Worm (Caenorhabditis elegans): ENCODE results near the gene ZK1236.9.

DNA sequence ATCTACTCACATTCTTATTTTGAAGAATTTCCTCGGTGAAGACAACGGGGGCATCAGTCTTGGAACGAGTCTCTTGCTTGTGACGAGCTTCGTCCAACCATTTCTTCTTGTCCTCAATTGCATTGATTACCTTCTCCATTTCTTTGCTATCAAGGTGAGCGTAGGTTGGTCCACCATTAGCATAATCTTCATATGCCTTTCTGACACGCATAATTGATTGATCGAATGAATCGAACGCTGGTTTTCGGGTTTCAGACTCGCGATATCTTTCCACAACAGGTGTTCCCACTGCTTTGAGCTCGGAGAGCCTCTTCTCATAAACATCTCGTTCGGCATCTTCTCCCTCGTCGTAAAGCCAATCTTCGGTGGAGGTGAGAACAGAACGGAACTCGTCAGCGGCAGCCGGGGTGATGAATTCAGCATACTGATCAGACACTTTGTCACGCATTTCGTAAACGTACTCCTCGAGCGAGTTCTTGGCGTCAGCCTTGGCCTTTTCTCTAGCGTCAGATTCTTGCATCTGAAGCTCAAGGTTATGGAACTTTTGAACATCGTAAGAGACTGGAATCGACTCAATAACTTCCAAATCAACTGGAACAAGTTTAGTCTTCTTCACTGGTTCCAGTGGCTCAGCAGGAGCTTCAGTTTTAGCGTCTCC, 9.6 kb upstream of the ZK1236.9 start:
- TF ChIP-seq fkh-10 (GFP tag; optimal IDR thresholded peaks at IDR 0.05) (no peak), dmd-4 (tag; optimal IDR thresholded peaks at IDR 0.05; ENCODE audit: borderline replicate concordance) (no peak), sox-2 (GFP tag; IDR thresholded peaks at IDR 0.05) (no peak), F13H6.1 (tag; optimal IDR thresholded peaks at IDR 0.05) (no peak), pha-4 (tag; optimal IDR thresholded peaks at IDR 0.05) (no peak), nfya-1 (tag; optimal IDR thresholded peaks at IDR 0.05) (no peak)
